Worm (Caenorhabditis elegans): ENCODE data around the gene epg-4.

DNA sequence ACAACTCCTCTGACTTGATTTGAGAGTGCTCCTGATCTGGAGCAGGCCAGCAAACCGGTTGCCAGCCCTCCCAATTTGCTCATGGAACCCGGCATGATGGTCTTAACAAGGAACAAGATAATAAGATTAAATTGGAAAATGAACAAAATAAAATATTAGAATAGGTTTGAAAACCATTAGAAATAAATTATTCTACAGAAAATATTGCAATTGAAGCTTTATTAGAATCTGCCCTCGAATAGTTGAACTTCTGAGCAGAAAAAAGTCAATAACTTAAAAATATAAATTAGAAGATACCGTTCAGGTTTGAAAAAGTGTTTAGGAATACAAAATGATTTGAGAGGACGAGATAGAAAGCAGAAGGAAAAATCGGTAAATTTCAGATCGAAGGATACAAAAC, 23.3 kb upstream of the epg-4 start, which contains the start of gene nuo-4:
- no peak for TF ChIP-seq him-1 (tag; optimal IDR thresholded peaks at IDR 0.05)
- no peak for TF ChIP-seq W03F9.2 (tag; optimal IDR thresholded peaks at IDR 0.05)

Data from whole organism, L4/young adult.